Fruit fly (Drosophila melanogaster): Measurements from ENCODE around the gene CAH1.

DNA sequence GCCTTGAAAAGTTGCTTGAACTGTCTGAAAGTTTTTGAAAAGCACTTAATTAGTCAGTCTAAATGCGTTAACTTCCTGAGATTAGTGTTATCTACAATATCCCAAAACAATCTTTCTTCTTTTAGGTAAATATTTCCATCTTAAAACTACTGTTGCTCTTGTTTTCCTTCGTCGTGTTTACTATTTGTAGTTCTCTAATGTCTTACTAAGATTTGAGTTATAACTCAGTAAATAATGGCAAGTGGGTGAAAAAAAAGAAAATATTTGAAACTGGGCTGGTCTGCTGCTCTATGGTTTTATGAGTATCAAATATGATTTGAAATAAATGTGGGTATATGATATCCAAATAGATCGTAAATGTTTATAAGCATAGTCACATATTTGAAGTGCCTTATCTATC, 2.3 kb upstream of the CAH1 start:
- TF ChIP-seq CG7101 (tag; optimal IDR thresholded peaks at IDR 0.05) (peak; percentile 61), kay (GFP tag; ENCODE audit: borderline replicate concordance) (no peak), toe (GFP tag; optimal IDR thresholded peaks at IDR 0.05) (no peak), CG1620 (GFP tag; optimal IDR thresholded peaks at IDR 0.05) (no peak), cic (GFP tag; optimal IDR thresholded peaks at IDR 0.05) (peak; percentile 60)

Data from whole organism, adult.